Worm (Caenorhabditis elegans): ENCODE measurements around the gene Y26G10.4.

Y26G10.4 gene

ce11 chrV:17650427-17650826, 48.6 kb downstream of the Y26G10.4 start, which contains the start of gene fbxa-192:
TSS of gene fbxa-192 (minus strand) at chrV:17650527.
- TF ChIP-seq nhr-28 (tag; optimal IDR thresholded peaks at IDR 0.05) = no peak
- TF ChIP-seq tbx-8 (GFP tag; optimal IDR thresholded peaks at IDR 0.05) = no peak
- no peak for TF ChIP-seq nhr-2 (tag; optimal IDR thresholded peaks at IDR 0.05)
- TF ChIP-seq snpc-4 (tag; optimal IDR thresholded peaks at IDR 0.05) = no peak
- no peak for TF ChIP-seq sptf-1 (tag; optimal IDR thresholded peaks at IDR 0.05)
- no peak for TF ChIP-seq ztf-11 (tag; optimal IDR thresholded peaks at IDR 0.05)
- no peak for TF ChIP-seq sem-2 (GFP tag; optimal IDR thresholded peaks at IDR 0.05)
- TF ChIP-seq elt-1 (tag; optimal IDR thresholded peaks at IDR 0.05; ENCODE audit: borderline replicate concordance, insufficient read depth) = no peak
- TF ChIP-seq flh-1 (GFP tag; optimal IDR thresholded peaks at IDR 0.05) = no peak
- no peak for TF ChIP-seq M03D4.4 (tag; optimal IDR thresholded peaks at IDR 0.05)
- no peak for TF ChIP-seq elt-3 (tag; optimal IDR thresholded peaks at IDR 0.05)
- TF ChIP-seq unc-39 (tag; optimal IDR thresholded peaks at IDR 0.05) = no peak
- no peak for TF ChIP-seq nhr-12 (tag; optimal IDR thresholded peaks at IDR 0.05)
- TF ChIP-seq mep-1 (tag; optimal IDR thresholded peaks at IDR 0.05) = no peak

All from whole organism, mixed stage, embryonic.